Worm (Caenorhabditis elegans): ENCODE results near the gene R74.2.

R74.2 gene

DNA sequence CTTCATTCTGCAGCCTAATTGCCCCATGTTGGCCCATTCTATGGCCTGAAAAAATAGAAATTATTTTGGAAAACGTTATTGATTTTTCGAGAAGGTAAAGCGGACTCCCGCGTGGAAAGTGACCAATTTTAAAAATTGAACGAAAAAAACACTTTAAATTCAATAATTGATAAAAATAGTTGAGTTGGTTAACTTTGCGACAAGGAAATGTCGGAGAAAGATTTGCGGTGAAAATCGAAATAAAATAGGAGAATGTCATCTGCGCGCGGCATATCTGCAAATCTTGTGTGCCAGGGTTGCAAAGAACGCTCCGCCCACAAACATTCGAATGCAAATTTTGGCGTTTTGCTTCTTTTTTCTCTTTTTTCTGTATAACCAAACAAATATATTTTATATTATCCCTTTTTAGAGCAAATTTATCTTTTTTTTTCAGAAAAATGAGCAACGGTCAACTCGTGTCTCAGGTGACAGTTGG is 17.0 kb upstream of the R74.2 start, which contains the start of the genes rnf-121 and C16C10.4 (continued):
- TF ChIP-seq lin-15B (tag; optimal IDR thresholded peaks at IDR 0.05) (no peak), egl-43 (GFP tag; IDR thresholded peaks at IDR 0.05) (no peak), lsy-2 (tag; optimal IDR thresholded peaks at IDR 0.05) (peak in 1 of 2 experiments; percentile 71), gei-8 (GFP tag; optimal IDR thresholded peaks at IDR 0.05) (no peak), Y105C5A.15 (GFP tag; IDR thresholded peaks at IDR 0.05) (no peak), ceh-82 (tag; optimal IDR thresholded peaks at IDR 0.05) (no peak), ztf-11 (tag; optimal IDR thresholded peaks at IDR 0.05) (no peak), lin-38 (GFP tag; IDR thresholded peaks at IDR 0.05) (peak; percentile 74), lin-13 (GFP tag; optimal IDR thresholded peaks at IDR 0.05) (no peak), fkh-10 (GFP tag; optimal IDR thresholded peaks at IDR 0.05) (no peak), lin-29 (GFP tag; IDR thresholded peaks at IDR 0.05) (no peak), ces-1 (GFP tag; optimal IDR thresholded peaks at IDR 0.05) (no peak), php-3 (GFP tag; IDR thresholded peaks at IDR 0.05) (no peak), ZK337.2 (GFP tag; IDR thresholded peaks at IDR 0.05) (no peak), ctbp-1 (GFP tag; IDR thresholded peaks at IDR 0.05) (no peak), nhr-237 (tag; optimal IDR thresholded peaks at IDR 0.05) (no peak), snpc-1.2 (GFP tag; IDR thresholded peaks at IDR 0.05) (peak; percentile 46; the same call in 1 of the 2 replicates)

ce11 chrIII:4172210-4172609 is 15.8 kb upstream of the R74.2 start:
- 0 out of 2 replicates have a peak, but pooled peaks have one; percentile 6 for TF ChIP-seq lim-7 (GFP tag; IDR thresholded peaks at IDR 0.05)
- no peak for TF ChIP-seq mdt-29 (GFP tag; IDR thresholded peaks at IDR 0.05)
- TF ChIP-seq aly-2 (tag; optimal IDR thresholded peaks at IDR 0.05): peak; percentile 84
- TF ChIP-seq Y48G9A.11 (GFP tag; IDR thresholded peaks at IDR 0.05): peak; percentile 60
- no peak for TF ChIP-seq ztf-7 (tag; optimal IDR thresholded peaks at IDR 0.05)
- TF ChIP-seq snpc-1.2 (GFP tag; IDR thresholded peaks at IDR 0.05): peak; percentile 66; the same call in 1 of the 2 replicates
- peak; percentile 45 for TF ChIP-seq unc-130 (GFP tag; optimal IDR thresholded peaks at IDR 0.05)
- 0 out of 2 replicates have a peak, but pooled peaks have one; percentile 29 for TF ChIP-seq ctbp-1 (GFP tag; IDR thresholded peaks at IDR 0.05)
- no peak for TF ChIP-seq ceh-32 (tag; optimal IDR thresholded peaks at IDR 0.05; ENCODE audit: poor library complexity)
- TF ChIP-seq lin-1 (GFP tag; IDR thresholded peaks at IDR 0.05): peak; percentile 39; the same call in 1 of the 2 replicates
- peak; percentile 45; the same call in 1 of the 2 replicates for TF ChIP-seq arid-1 (GFP tag; conservative IDR thresholded peaks at IDR 0.05)
- peak; percentile 18 for TF ChIP-seq Y5F2A.4 (GFP tag; optimal IDR thresholded peaks at IDR 0.05)
- TF ChIP-seq Y105C5A.15 (GFP tag; IDR thresholded peaks at IDR 0.05): 0 out of 2 replicates have a peak, but pooled peaks have one; percentile 63
- TF ChIP-seq duxl-1 (tag; optimal IDR thresholded peaks at IDR 0.05; ENCODE audit: poor library complexity): no peak
- TF ChIP-seq F49E8.2 (tag; optimal IDR thresholded peaks at IDR 0.05; ENCODE audit: borderline replicate concordance): peak; percentile 83
- TF ChIP-seq lsy-2 (tag; optimal IDR thresholded peaks at IDR 0.05): no peak
- TF ChIP-seq daf-16 (GFP tag; optimal IDR thresholded peaks at IDR 0.05): peak in 1 of 2 experiments; percentile 36
- TF ChIP-seq daf-16 (tag; optimal IDR thresholded peaks at IDR 0.05): no peak
- TF ChIP-seq nhr-28 (tag; optimal IDR thresholded peaks at IDR 0.05): no peak
- TF ChIP-seq egl-43 (GFP tag; IDR thresholded peaks at IDR 0.05): peak; percentile 30; the same call in 1 of the 2 replicates
- peak; percentile 68 for TF ChIP-seq lin-38 (GFP tag; IDR thresholded peaks at IDR 0.05)
- 0 out of 2 replicates have a peak, but pooled peaks have one; percentile 56 for TF ChIP-seq pha-4 (GFP tag; IDR thresholded peaks at IDR 0.05)
- TF ChIP-seq pha-4 (tag; optimal IDR thresholded peaks at IDR 0.05): no peak

- TF ChIP-seq gei-8 (GFP tag; optimal IDR thresholded peaks at IDR 0.05) (no peak), F44E2.7 (GFP tag; IDR thresholded peaks at IDR 0.05) (0 out of 2 replicates have a peak, but pooled peaks have one; percentile 12)
Measured at ce11 chrIII:4175489-4175888, 12.5 kb upstream of the R74.2 start.

DNA sequence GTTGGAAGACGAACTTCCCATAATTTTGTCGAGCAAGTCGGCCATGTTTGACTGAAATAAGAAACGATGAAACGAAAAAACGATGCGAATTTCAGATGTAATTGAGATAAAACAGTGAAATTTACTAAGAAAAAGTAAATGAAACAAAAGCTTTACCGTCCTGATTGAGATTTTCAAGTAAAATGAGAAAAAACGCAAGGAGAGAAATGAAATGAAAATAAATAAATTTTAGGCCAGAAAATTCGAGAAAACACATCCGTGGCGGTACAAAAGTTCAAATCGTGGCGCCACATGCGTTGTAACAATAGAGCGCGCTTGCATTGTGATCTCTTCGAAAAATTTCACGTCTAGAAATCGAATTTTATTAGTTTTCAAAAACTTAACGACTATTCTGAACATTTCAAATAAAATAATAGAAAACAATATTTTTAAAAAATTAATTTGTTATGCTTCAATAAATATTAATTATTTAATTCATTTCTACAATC is 11.8 kb upstream of the R74.2 start, which contains the start of the genes hrde-1 and C16C10.13:
TSS of gene hrde-1 (minus strand) at position 51 of the 488 bp plus-strand sequence.
TSS of gene C16C10.13 (plus strand) at position 332 of the 488 bp plus-strand sequence.
- TF ChIP-seq lim-7 (GFP tag; IDR thresholded peaks at IDR 0.05) (no peak), F49E8.2 (tag; optimal IDR thresholded peaks at IDR 0.05; ENCODE audit: borderline replicate concordance) (peak; percentile 77), dve-1 (tag; optimal IDR thresholded peaks at IDR 0.05; ENCODE audit: insufficient read depth) (no peak), ZK546.5 (tag; optimal IDR thresholded peaks at IDR 0.05) (no peak), unc-130 (GFP tag; optimal IDR thresholded peaks at IDR 0.05) (peak; percentile 90), spr-1 (tag; optimal IDR thresholded peaks at IDR 0.05) (no peak), cey-2 (tag; optimal IDR thresholded peaks at IDR 0.05; ENCODE audit: borderline replicate concordance, insufficient read depth) (no peak), lin-38 (GFP tag; IDR thresholded peaks at IDR 0.05) (peak; percentile 96), pqm-1 (tag; optimal IDR thresholded peaks at IDR 0.05) (no peak), zip-2 (tag; optimal IDR thresholded peaks at IDR 0.05) (no peak), hif-1 (tag; optimal IDR thresholded peaks at IDR 0.05) (no peak), zag-1 (tag; optimal IDR thresholded peaks at IDR 0.05) (no peak), ceh-32 (tag; optimal IDR thresholded peaks at IDR 0.05; ENCODE audit: poor library complexity) (no peak), lir-3 (tag; optimal IDR thresholded peaks at IDR 0.05) (no peak), nhr-42 (GFP tag; IDR thresholded peaks at IDR 0.05) (no peak)
